Fruit fly (Drosophila melanogaster) whole organism, embryonic: ENCODE measurements around the gene CG33110.

Experiments
- BEAF-32 ChIP-seq: fragments of 200-800 bp; sonication (Bioruptor generic); optimal IDR thresholded peaks from 3 replicates; lab custom pipeline; 2017; ENCODE audit warnings: missing biosample characterization, missing genetic modification characterization, mild to moderate bottlenecking, moderate library complexity, missing genetic modification reagents
- Bgb ChIP-seq: fragments of 200-800 bp; sonication (Bioruptor generic); IDR thresholded peaks from 2 replicates; pipeline ENCODE4 v1.3.6; 2022; ENCODE audit warnings: missing biosample characterization, missing genetic modification characterization; ENCODE audit not compliant: partially characterized antibody
- Blimp-1 ChIP-seq: fragments of 200-800 bp; sonication (Bioruptor generic); optimal IDR thresholded peaks from 3 replicates; lab custom pipeline; 2018; ENCODE audit warnings: missing biosample characterization, missing genetic modification characterization, mild to moderate bottlenecking, moderate library complexity, missing genetic modification reagents
- CG14860 ChIP-seq: fragments of 200-800 bp; sonication (Bioruptor generic); IDR thresholded peaks from 3 replicates; pipeline ENCODE4 v1.3.6; 2022; ENCODE audit warnings: missing biosample characterization, missing genetic modification characterization; ENCODE audit not compliant: partially characterized antibody
- CG15479 ChIP-seq: fragments of 200-800 bp; sonication (Bioruptor generic); optimal IDR thresholded peaks from 3 replicates; lab custom pipeline; 2019; ENCODE audit warnings: missing biosample characterization, mild to moderate bottlenecking, missing genetic modification characterization, moderate library complexity
- CG15514 ChIP-seq: fragments of 200-800 bp; sonication (Bioruptor generic); optimal IDR thresholded peaks from 3 replicates; lab custom pipeline; 2017; ENCODE audit warnings: missing biosample characterization, missing genetic modification characterization, mild to moderate bottlenecking, moderate library complexity, missing genetic modification reagents
- CG1603 ChIP-seq: fragments of 200-800 bp; sonication (Bioruptor generic); optimal IDR thresholded peaks from 2 replicates; lab custom pipeline; 2019; ENCODE audit warnings: missing biosample characterization, mild to moderate bottlenecking, missing genetic modification characterization, moderate library complexity
- CG17328 ChIP-seq: fragments of 200-800 bp; sonication (Bioruptor generic); IDR thresholded peaks from 2 replicates; pipeline ENCODE4 v1.3.6; 2022; ENCODE audit warnings: missing biosample characterization, missing genetic modification characterization
- CG17361 ChIP-seq: fragments of 200-800 bp; sonication (Bioruptor generic); IDR thresholded peaks from 3 replicates; pipeline ENCODE4 v1.3.6; 2022; ENCODE audit warnings: missing biosample characterization, missing genetic modification characterization
- CG2116 ChIP-seq: fragments of 200-800 bp; sonication (Bioruptor generic); optimal IDR thresholded peaks from 3 replicates; lab custom pipeline; 2018; ENCODE audit warnings: missing biosample characterization, mild to moderate bottlenecking, missing genetic modification characterization
- CG30431 ChIP-seq: fragments of 200-800 bp; sonication (Bioruptor generic); optimal IDR thresholded peaks from 2 replicates; lab custom pipeline; 2017; ENCODE audit warnings: missing biosample characterization, missing genetic modification characterization
- CG32772 ChIP-seq: fragments of 200-800 bp; sonication (Bioruptor generic); IDR thresholded peaks from 2 replicates; pipeline ENCODE4 v1.3.6; 2022; ENCODE audit warnings: missing biosample characterization, missing genetic modification characterization
- CG3995 ChIP-seq: fragments of 200-800 bp; sonication (Bioruptor generic); optimal IDR thresholded peaks from 3 replicates; lab custom pipeline; 2016; ENCODE audit warnings: missing biosample characterization, missing genetic modification characterization
- CG4424 ChIP-seq: fragments of 200-800 bp; sonication (Bioruptor generic); optimal IDR thresholded peaks from 3 replicates; lab custom pipeline; 2016; ENCODE audit warnings: missing biosample characterization, missing genetic modification characterization
- CG7928 ChIP-seq: fragments of 200-800 bp; sonication (Bioruptor generic); optimal IDR thresholded peaks from 2 replicates; lab custom pipeline; 2017; ENCODE audit warnings: missing biosample characterization, mild to moderate bottlenecking, missing genetic modification characterization
- CG7963 ChIP-seq: fragments of 200-800 bp; sonication (Bioruptor generic); IDR thresholded peaks from 3 replicates; pipeline ENCODE4 v1.3.6; 2022; ENCODE audit warnings: missing biosample characterization, missing genetic modification characterization; ENCODE audit not compliant: partially characterized antibody
- CG8089 ChIP-seq: fragments of 200-800 bp; sonication (Bioruptor generic); optimal IDR thresholded peaks from 3 replicates; lab custom pipeline; 2016; ENCODE audit warnings: missing biosample characterization, missing genetic modification characterization
- CG8765 ChIP-seq: fragments of 200-800 bp; sonication (Bioruptor generic); IDR thresholded peaks from 2 replicates; pipeline ENCODE4 v1.3.6; 2022; ENCODE audit warnings: missing biosample characterization, missing genetic modification characterization
- Dll ChIP-seq: fragments of 200-800 bp; sonication (Bioruptor generic); IDR thresholded peaks from 4 replicates; pipeline ENCODE4 v1.3.6; 2022; ENCODE audit warnings: missing biosample characterization, missing genetic modification characterization; ENCODE audit not compliant: partially characterized antibody
- Doc3 ChIP-seq: fragments of 200-800 bp; sonication (Bioruptor generic); IDR thresholded peaks from 3 replicates; pipeline ENCODE4 v1.3.6; 2022; ENCODE audit warnings: missing biosample characterization, missing genetic modification characterization; ENCODE audit not compliant: partially characterized antibody
- Dref ChIP-seq: fragments of 200-800 bp; sonication (Bioruptor generic); IDR thresholded peaks from 2 replicates; pipeline ENCODE4 v1.3.6; 2022; ENCODE audit warnings: missing biosample characterization, missing genetic modification characterization
- E2f2 ChIP-seq: fragments of 200-800 bp; sonication (Bioruptor generic); IDR thresholded peaks from 2 replicates; pipeline ENCODE4 v1.3.6; 2022; ENCODE audit warnings: missing biosample characterization, missing genetic modification characterization
- Gug ChIP-seq: fragments of 200-800 bp; sonication (Bioruptor generic); IDR thresholded peaks from 4 replicates; pipeline ENCODE4 v1.3.6; 2022; ENCODE audit warnings: missing biosample characterization, missing genetic modification characterization
- HLH4C ChIP-seq: fragments of 200-800 bp; sonication (Bioruptor generic); IDR thresholded peaks from 3 replicates; pipeline ENCODE4 v1.3.6; 2022; ENCODE audit warnings: missing biosample characterization, missing genetic modification characterization; ENCODE audit not compliant: partially characterized antibody
- Jarid2 ChIP-seq: fragments of 200-800 bp; sonication (Bioruptor generic); optimal IDR thresholded peaks from 3 replicates; lab custom pipeline; 2017; ENCODE audit warnings: mild to moderate bottlenecking, missing biosample characterization, missing genetic modification reagents, missing genetic modification characterization
- Lhr ChIP-seq: fragments of 200-800 bp; sonication (Bioruptor generic); optimal IDR thresholded peaks from 3 replicates; lab custom pipeline; 2017; ENCODE audit warnings: mild to moderate bottlenecking, missing biosample characterization, missing genetic modification reagents, missing genetic modification characterization
- MESR4 ChIP-seq: fragments of 200-800 bp; sonication (Bioruptor generic); optimal IDR thresholded peaks from 2 replicates; lab custom pipeline; 2018; ENCODE audit warnings: missing biosample characterization, mild to moderate bottlenecking, missing genetic modification characterization, moderate library complexity
- amos ChIP-seq: fragments of 200-800 bp; sonication (Bioruptor generic); IDR thresholded peaks from 2 replicates; pipeline ENCODE4 v1.3.6; 2022; ENCODE audit warnings: missing biosample characterization, missing genetic modification characterization; ENCODE audit not compliant: partially characterized antibody
- ato ChIP-seq: fragments of 200-800 bp; sonication (Bioruptor generic); IDR thresholded peaks from 2 replicates; pipeline ENCODE4 v1.3.6; 2022; ENCODE audit warnings: missing biosample characterization, missing genetic modification characterization; ENCODE audit not compliant: partially characterized antibody
- bsh ChIP-seq, 2 experiments: fragments of 200-800 bp; sonication (Bioruptor generic); optimal IDR thresholded peaks; 2 replicates each; lab custom pipeline; 2017 to 2018; ENCODE audit warnings: mild to moderate bottlenecking in 2 of 2, missing biosample characterization in 2 of 2, missing genetic modification characterization in 2 of 2, moderate library complexity in 1 of 2
- crol ChIP-seq: fragments of 200-800 bp; sonication (Bioruptor generic); IDR thresholded peaks from 2 replicates; pipeline ENCODE4 v1.3.6; 2022; ENCODE audit warnings: missing biosample characterization, missing genetic modification characterization
- grn ChIP-seq: fragments of 200-800 bp; sonication (Bioruptor generic); optimal IDR thresholded peaks from 3 replicates; lab custom pipeline; 2017; ENCODE audit warnings: missing biosample characterization, missing genetic modification characterization
- hb ChIP-seq: fragments of 200-800 bp; sonication (Bioruptor generic); IDR thresholded peaks from 3 replicates; pipeline ENCODE4 v1.3.6; 2022; ENCODE audit warnings: missing biosample characterization, missing genetic modification characterization; ENCODE audit not compliant: partially characterized antibody
- lilli ChIP-seq: fragments of 200-800 bp; sonication (Bioruptor generic); optimal IDR thresholded peaks from 3 replicates; lab custom pipeline; 2016; ENCODE audit warnings: missing biosample characterization, missing genetic modification characterization
- mld ChIP-seq: fragments of 200-800 bp; sonication (Bioruptor generic); IDR thresholded peaks from 3 replicates; pipeline ENCODE4 v1.3.6; 2022; ENCODE audit warnings: missing biosample characterization, missing genetic modification characterization; ENCODE audit not compliant: partially characterized antibody
- nmo ChIP-seq: fragments of 200-800 bp; sonication (Bioruptor generic); optimal IDR thresholded peaks from 2 replicates; lab custom pipeline; 2018; ENCODE audit warnings: missing biosample characterization, mild to moderate bottlenecking, missing genetic modification characterization, moderate library complexity
- pita ChIP-seq: fragments of 200-800 bp; sonication (Bioruptor generic); optimal IDR thresholded peaks from 2 replicates; lab custom pipeline; 2017; ENCODE audit warnings: missing biosample characterization, mild to moderate bottlenecking, missing genetic modification characterization
- pzg ChIP-seq: fragments of 200-800 bp; sonication (Bioruptor generic); optimal IDR thresholded peaks from 3 replicates; lab custom pipeline; 2018; ENCODE audit warnings: missing biosample characterization, mild to moderate bottlenecking, missing genetic modification characterization, moderate library complexity
- sd ChIP-seq: fragments of 200-800 bp; sonication (Bioruptor generic); optimal IDR thresholded peaks from 3 replicates; lab custom pipeline; 2018; ENCODE audit warnings: missing biosample characterization, mild to moderate bottlenecking, missing genetic modification characterization, moderate library complexity
- sens ChIP-seq: fragments of 200-800 bp; sonication (Bioruptor generic); peaks from one replicate; lab custom pipeline; 2016; ENCODE audit warnings: missing biosample characterization, missing genetic modification characterization
- sna ChIP-seq: fragments of 200-800 bp; sonication (Bioruptor generic); IDR thresholded peaks from 2 replicates; pipeline ENCODE4 v1.3.6; 2022; ENCODE audit warnings: missing biosample characterization, missing genetic modification characterization; ENCODE audit not compliant: partially characterized antibody
- sqz ChIP-seq: fragments of 200-800 bp; sonication (Bioruptor generic); optimal IDR thresholded peaks from 3 replicates; lab custom pipeline; 2018; ENCODE audit warnings: missing biosample characterization, mild to moderate bottlenecking, missing genetic modification characterization
- tna ChIP-seq: fragments of 200-800 bp; sonication (Bioruptor generic); IDR thresholded peaks from 2 replicates; pipeline ENCODE4 v1.3.6; 2022; ENCODE audit warnings: missing biosample characterization, missing genetic modification characterization; ENCODE audit not compliant: partially characterized antibody
- unpg ChIP-seq: fragments of 200-800 bp; sonication (Bioruptor generic); optimal IDR thresholded peaks from 3 replicates; lab custom pipeline; 2018; ENCODE audit warnings: missing biosample characterization, mild to moderate bottlenecking, missing genetic modification characterization, moderate library complexity
- vfl ChIP-seq: fragments of 200-800 bp; sonication (Bioruptor generic); optimal IDR thresholded peaks from 2 replicates; lab custom pipeline; 2016; ENCODE audit warnings: missing biosample characterization, missing genetic modification characterization
- vnd ChIP-seq: fragments of 200-800 bp; sonication (Bioruptor generic); IDR thresholded peaks from 3 replicates; pipeline ENCODE4 v1.3.6; 2022; ENCODE audit warnings: missing biosample characterization, missing genetic modification characterization; ENCODE audit not compliant: partially characterized antibody

The CG33110 gene

DNA sequence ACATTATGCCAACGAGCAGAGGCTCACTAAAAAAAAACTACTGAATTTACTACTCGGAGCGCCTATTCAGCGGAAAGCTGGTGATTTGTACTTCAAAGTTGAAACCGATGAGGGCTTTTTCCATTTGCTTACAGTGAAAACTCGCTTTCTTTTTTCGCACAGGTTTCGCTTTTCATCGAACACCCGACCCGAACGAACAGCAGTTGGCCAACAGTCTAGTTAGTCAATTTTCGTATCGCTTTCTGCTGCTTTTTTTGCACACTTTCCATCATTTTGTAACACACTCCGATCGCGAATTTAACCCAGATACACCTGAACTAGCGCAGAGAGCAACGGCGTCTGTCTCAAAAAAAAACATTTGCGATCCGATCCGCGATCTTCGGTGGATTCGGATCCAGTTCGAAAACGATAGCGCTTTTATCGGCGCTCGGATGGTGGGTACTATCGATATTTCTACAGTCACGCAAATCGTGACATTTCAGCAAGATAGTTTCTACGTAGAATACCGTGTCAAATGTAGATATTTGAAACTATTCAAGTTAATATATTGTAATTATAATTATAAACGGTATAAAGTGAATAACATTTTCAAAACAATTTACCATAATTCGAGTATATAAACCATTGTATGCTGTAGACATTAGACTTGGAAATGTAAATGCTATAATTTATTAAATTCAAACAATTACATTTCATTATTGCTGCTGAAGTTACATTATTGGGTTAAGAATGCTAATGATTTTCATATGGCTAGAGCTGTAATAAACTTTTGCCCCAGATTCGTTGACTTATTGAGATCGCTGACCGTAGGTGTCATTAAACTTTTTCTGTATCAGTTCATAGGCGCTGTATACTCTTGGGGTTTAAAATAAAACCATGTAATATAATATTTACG is 41.5 kb upstream of the CG33110 start, which contains the start of gene CG5346 (continued):
- TF ChIP-seq HLH4C (GFP tag; lab: Robert Waterston, UW) (peak; percentile 88), pzg (peak; percentile 53), Doc3 (peak; percentile 55; the same call in 2 of the 3 replicates), Bgb (GFP tag; lab: Robert Waterston, UW) (peak; percentile 95), CG17361 (0 out of 3 replicates have a peak, but pooled peaks have one; percentile 19), mld (GFP tag; lab: Robert Waterston, UW) (peak; percentile 78), CG2116 (GFP tag; lab: Kevin White, UChicago) (peak; percentile 41), CG3995 (GFP tag; lab: Kevin White, UChicago) (peak; percentile 97), CG17328 (no peak), MESR4 (GFP tag; lab: Kevin White, UChicago) (peak; percentile 14), E2f2 (GFP tag; lab: Robert Waterston, UW) (peak; percentile 69), CG15514 (peak; percentile 99), Jarid2 (peak; percentile 33), Gug (no peak), ato (peak; percentile 87), pita (no peak), vnd (GFP tag; lab: Robert Waterston, UW) (peak; percentile 81), Dref (GFP tag; lab: Robert Waterston, UW) (peak; percentile 91), sna (GFP tag; lab: Robert Waterston, UW) (peak; percentile 47; the same call in 1 of the 2 replicates), sens (GFP tag; lab: Kevin White, UChicago) (peak; percentile 46), tna (GFP tag; lab: Robert Waterston, UW) (peak; percentile 79), CG1603 (peak; percentile 38), CG8765 (GFP tag; lab: Robert Waterston, UW) (no peak), CG7928 (GFP tag; lab: Kevin White, UChicago) (no peak), lilli (GFP tag; lab: Kevin White, UChicago) (peak; percentile 6), amos (GFP tag; lab: Robert Waterston, UW) (peak; percentile 92), CG14860 (GFP tag; lab: Robert Waterston, UW) (peak; percentile 84), BEAF-32 (peak; percentile 82), Dll (GFP tag; lab: Robert Waterston, UW) (peak; percentile 85), CG4424 (GFP tag; lab: Kevin White, UChicago) (no peak), CG7963 (GFP tag; lab: Robert Waterston, UW) (peak; percentile 89), sqz (GFP tag; lab: Kevin White, UChicago) (peak; percentile 60), CG8089 (no peak), crol (GFP tag; lab: Robert Waterston, UW) (peak; percentile 16), Lhr (peak; percentile 4), CG15479 (GFP tag; lab: Kevin White, UChicago) (no peak), CG32772 (peak; percentile 49), unpg (GFP tag; lab: Kevin White, UChicago) (no peak), vfl (GFP tag; lab: Kevin White, UChicago) (no peak), Blimp-1 (GFP tag; lab: Kevin White, UChicago) (peak; percentile 33), CG30431 (GFP tag; lab: Kevin White, UChicago) (no peak), nmo (GFP tag; lab: Kevin White, UChicago) (peak; percentile 3), bsh (GFP tag; optimal IDR thresholded peaks at IDR 0.05; lab: Kevin White, UChicago) (peak in 1 of 2 experiments; percentile 31), hb (GFP tag; lab: Robert Waterston, UW) (peak; percentile 84), grn (GFP tag; lab: Kevin White, UChicago) (peak; percentile 67), sd (tag; lab: Kevin White, UChicago) (peak; percentile 50)
